Worm (Caenorhabditis elegans) whole organism, late embryonic: ENCODE results near the gene F54E7.6.

ENCODE experiments used
- C08G9.2 ChIP-seq: sonication (generic microtip); optimal IDR thresholded peaks from 2 replicates; lab custom pipeline; 2016; ENCODE audit warnings: mild to moderate bottlenecking, missing genetic modification characterization, moderate library complexity, missing compliant biosample characterization
- K09A11.1 ChIP-seq: sonication (generic microtip); optimal IDR thresholded peaks from 2 replicates; lab custom pipeline; 2017; ENCODE audit warnings: antibody characterized with exemption, mild to moderate bottlenecking, missing genetic modification characterization, missing compliant biosample characterization; ENCODE audit not compliant: insufficient read depth
- ceh-14 ChIP-seq: sonication (generic microtip); optimal IDR thresholded peaks from 2 replicates; lab custom pipeline; 2016; ENCODE audit warnings: missing genotype, missing genetic modification characterization, missing compliant biosample characterization
- ceh-18 ChIP-seq: sonication (generic microtip); optimal IDR thresholded peaks from 2 replicates; lab custom pipeline; 2016; ENCODE audit warnings: missing genetic modification characterization, missing compliant biosample characterization
- ceh-30 ChIP-seq: fragments of 150-350 bp; optimal IDR thresholded peaks from 2 replicates; lab custom pipeline; 2014; ENCODE audit warnings: missing biosample characterization, missing genetic modification characterization
- ceh-31 ChIP-seq: sonication (generic microtip); optimal IDR thresholded peaks from 2 replicates; lab custom pipeline; 2016; ENCODE audit warnings: missing genetic modification characterization, missing compliant biosample characterization
- ceh-34 ChIP-seq: sonication (generic microtip); optimal IDR thresholded peaks from 2 replicates; lab custom pipeline; 2016; ENCODE audit warnings: mild to moderate bottlenecking, missing genetic modification characterization, missing compliant biosample characterization
- ceh-48 ChIP-seq: sonication (generic microtip); optimal IDR thresholded peaks from 2 replicates; lab custom pipeline; 2016; ENCODE audit warnings: missing genetic modification characterization, inconsistent platforms, missing compliant biosample characterization
- ceh-6 ChIP-seq: fragments of 200-800 bp; sonication (Bioruptor generic); optimal IDR thresholded peaks from 2 replicates; lab custom pipeline; 2018; ENCODE audit warnings: mild to moderate bottlenecking, missing genetic modification characterization, missing compliant biosample characterization
- ceh-9 ChIP-seq: sonication (generic microtip); optimal IDR thresholded peaks from 2 replicates; lab custom pipeline; 2016; ENCODE audit warnings: mild to moderate bottlenecking, missing genetic modification characterization, inconsistent platforms, missing compliant biosample characterization
- che-1 ChIP-seq: sonication (generic microtip); optimal IDR thresholded peaks from 2 replicates; lab custom pipeline; 2016; ENCODE audit warnings: mild to moderate bottlenecking, missing genetic modification characterization, missing compliant biosample characterization
- dmd-4 ChIP-seq: sonication (generic microtip); optimal IDR thresholded peaks from 2 replicates; lab custom pipeline; 2016; ENCODE audit warnings: borderline replicate concordance, missing genetic modification characterization, missing compliant biosample characterization
- dve-1 ChIP-seq: sonication (generic microtip); optimal IDR thresholded peaks from 2 replicates; lab custom pipeline; 2017; ENCODE audit warnings: antibody characterized with exemption, mild to moderate bottlenecking, missing genetic modification characterization, missing compliant biosample characterization
- elt-2 ChIP-seq: sonication (generic microtip); optimal IDR thresholded peaks from 2 replicates; lab custom pipeline; 2016; ENCODE audit warnings: missing genetic modification reagents, missing genetic modification characterization, missing compliant biosample characterization
- elt-4 ChIP-seq: sonication (generic microtip); optimal IDR thresholded peaks from 2 replicates; lab custom pipeline; 2016; ENCODE audit warnings: missing genetic modification characterization, missing compliant biosample characterization
- ets-4 ChIP-seq: sonication (generic microtip); optimal IDR thresholded peaks from 2 replicates; lab custom pipeline; 2016; ENCODE audit warnings: missing genetic modification characterization, missing compliant biosample characterization
- fax-1 ChIP-seq: sonication (generic microtip); optimal IDR thresholded peaks from 2 replicates; lab custom pipeline; 2016; ENCODE audit warnings: missing genotype, missing genetic modification characterization, missing compliant biosample characterization
- fkh-6 ChIP-seq: sonication (generic microtip); optimal IDR thresholded peaks from 2 replicates; lab custom pipeline; 2016; ENCODE audit warnings: missing genetic modification characterization, missing compliant biosample characterization
- hlh-13 ChIP-seq: fragments of 200-800 bp; sonication (Bioruptor generic); optimal IDR thresholded peaks from 2 replicates; lab custom pipeline; 2018; ENCODE audit warnings: mild to moderate bottlenecking, missing genetic modification characterization, missing compliant biosample characterization
- hlh-30 ChIP-seq: sonication (generic microtip); optimal IDR thresholded peaks from 2 replicates; lab custom pipeline; 2017; ENCODE audit warnings: antibody characterized with exemption, missing genetic modification characterization, missing compliant biosample characterization; ENCODE audit not compliant: insufficient read depth
- hlh-8 ChIP-seq: sonication (generic microtip); optimal IDR thresholded peaks from 2 replicates; lab custom pipeline; 2016; ENCODE audit warnings: missing genotype, missing genetic modification characterization, missing compliant biosample characterization
- lin-11 ChIP-seq: fragments of 200-800 bp; sonication (Bioruptor generic); optimal IDR thresholded peaks from 2 replicates; lab custom pipeline; 2018; ENCODE audit warnings: mild to moderate bottlenecking, missing genetic modification characterization, missing compliant biosample characterization
- nfya-1 ChIP-seq: sonication (generic microtip); optimal IDR thresholded peaks from 2 replicates; lab custom pipeline; 2017; ENCODE audit warnings: missing genetic modification characterization, mild to moderate bottlenecking, missing compliant biosample characterization, antibody characterized with exemption, moderate library complexity
- nhr-11 ChIP-seq: fragments of 150-350 bp; optimal IDR thresholded peaks from 2 replicates; lab custom pipeline; 2014; ENCODE audit warnings: missing biosample characterization, missing genetic modification characterization
- odd-2 ChIP-seq: sonication (generic microtip); optimal IDR thresholded peaks from 2 replicates; lab custom pipeline; 2017; ENCODE audit warnings: antibody characterized with exemption, mild to moderate bottlenecking, missing genetic modification characterization, missing compliant biosample characterization
- pag-3 ChIP-seq: sonication (generic microtip); optimal IDR thresholded peaks from 2 replicates; lab custom pipeline; 2016; ENCODE audit warnings: missing compliant biosample characterization, missing genetic modification characterization, borderline replicate concordance
- pha-4 ChIP-seq: fragments of 150-350 bp; optimal IDR thresholded peaks from 2 replicates; lab custom pipeline; 2018; ENCODE audit warnings: missing biosample characterization, missing genetic modification reagents, missing genetic modification characterization
- pros-1 ChIP-seq: fragments of 150-350 bp; optimal IDR thresholded peaks from 2 replicates; lab custom pipeline; 2014; ENCODE audit warnings: missing biosample characterization, missing genetic modification reagents, missing genetic modification characterization
- rnt-1 ChIP-seq: sonication (generic microtip); optimal IDR thresholded peaks from 2 replicates; lab custom pipeline; 2016; ENCODE audit warnings: missing genetic modification characterization, missing compliant biosample characterization
- sox-2 ChIP-seq: fragments of 200-800 bp; sonication (Bioruptor generic); IDR thresholded peaks from 2 replicates; pipeline ENCODE4 v1.3.6; 2022; ENCODE audit warnings: missing genetic modification reagents, missing genetic modification characterization, missing compliant biosample characterization
- tbx-2 ChIP-seq: sonication (generic microtip); optimal IDR thresholded peaks from 2 replicates; lab custom pipeline; 2016; ENCODE audit warnings: missing genetic modification characterization, missing compliant biosample characterization
- tbx-7 ChIP-seq: sonication (generic microtip); optimal IDR thresholded peaks from 2 replicates; lab custom pipeline; 2016; ENCODE audit warnings: missing genotype, missing genetic modification characterization, missing compliant biosample characterization
- ttx-3 ChIP-seq: sonication (generic microtip); optimal IDR thresholded peaks from 2 replicates; lab custom pipeline; 2016; ENCODE audit warnings: missing genetic modification reagents, missing genetic modification characterization, missing compliant biosample characterization
- unc-3 ChIP-seq, 2 experiments: fragments of 200-800 bp in 1 of 2; sonication (Bioruptor generic) in 1 of 2; sonication (generic microtip) in 1 of 2; conservative IDR thresholded peaks in 1 of 2; optimal IDR thresholded peaks in 1 of 2; 2 replicates each; pipeline versions ENCODE4 v1.3.6 to Lab custom; 2016 to 2022; ENCODE audit warnings: missing compliant biosample characterization in 2 of 2, missing genetic modification characterization in 2 of 2, missing genetic modification reagents in 1 of 2
- unc-42 ChIP-seq: sonication (generic microtip); optimal IDR thresholded peaks from 2 replicates; lab custom pipeline; 2016; ENCODE audit warnings: missing genotype, missing genetic modification characterization, missing compliant biosample characterization
- unc-55 ChIP-seq: sonication (generic microtip); optimal IDR thresholded peaks from 2 replicates; lab custom pipeline; 2017; ENCODE audit warnings: missing biosample characterization, missing genetic modification reagents, missing genetic modification characterization

Gene F54E7.6

ce11 chrIII:5707546-5707945 is 46.7 kb upstream of the F54E7.6 start (continued):
- TF ChIP-seq ceh-34 (tag; lab: Kevin White, UChicago) (no peak), elt-2 (tag; lab: Kevin White, UChicago) (no peak)

DNA sequence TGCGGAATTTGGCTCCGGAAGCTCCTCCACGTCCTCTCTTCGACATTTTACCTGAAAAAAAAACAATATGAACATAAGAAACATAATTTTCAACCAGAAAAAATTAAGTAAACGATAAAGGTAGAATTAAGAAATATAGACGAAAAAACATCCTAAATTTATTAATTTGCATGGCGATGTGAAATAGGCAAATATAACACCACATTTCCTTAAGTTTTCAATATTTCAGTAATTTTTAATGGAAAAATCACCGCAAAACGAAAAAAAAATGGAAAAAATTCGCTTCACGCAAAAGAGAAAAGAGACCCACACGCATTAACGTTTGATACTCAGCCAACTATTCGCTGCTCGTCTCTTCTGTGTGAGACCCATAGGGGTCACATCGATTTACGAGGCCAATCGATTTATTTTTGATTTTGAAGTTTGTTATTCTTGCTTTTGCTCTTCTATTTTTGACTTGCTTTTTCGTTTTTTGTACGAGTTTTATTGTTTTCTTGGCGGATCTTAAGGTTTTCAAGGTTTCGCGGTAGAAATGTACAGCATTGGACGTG is 45.3 kb upstream of the F54E7.6 start, which contains the start of gene rpl-23:
TSS of gene rpl-23 (minus strand) at position 51 of the 551 bp plus-strand sequence.
- no peak for TF ChIP-seq dmd-4 (tag; lab: Kevin White, UChicago)
- peak; percentile 78 for TF ChIP-seq unc-42
- no peak for TF ChIP-seq hlh-13 (GFP tag; lab: Kevin White, UChicago)
- TF ChIP-seq ceh-30: no peak
- TF ChIP-seq K09A11.1: peak; percentile 47
- TF ChIP-seq ets-4 (tag; lab: Kevin White, UChicago): peak; percentile 40
- TF ChIP-seq pag-3: no peak
- no peak for TF ChIP-seq C08G9.2 (tag; lab: Kevin White, UChicago)
- peak; percentile 11 for TF ChIP-seq pros-1 (tag; lab: Kevin White, UChicago)
- TF ChIP-seq ceh-6 (GFP tag; lab: Kevin White, UChicago): no peak
- TF ChIP-seq ceh-18 (tag; lab: Kevin White, UChicago): peak; percentile 60
- TF ChIP-seq rnt-1 (tag; lab: Kevin White, UChicago): peak; percentile 5
- TF ChIP-seq elt-4 (tag; lab: Kevin White, UChicago): no peak
- peak; percentile 85 for TF ChIP-seq ceh-31
- peak; percentile 87 for TF ChIP-seq nfya-1 (tag; lab: Kevin White, UChicago)
- TF ChIP-seq elt-2 (tag; lab: Kevin White, UChicago): peak; percentile 24
- TF ChIP-seq ceh-34 (tag; lab: Kevin White, UChicago): peak; percentile 46
- peak; percentile 98 for TF ChIP-seq ceh-48
- no peak for TF ChIP-seq hlh-8
- no peak for TF ChIP-seq odd-2 (tag; lab: Kevin White, UChicago)
- TF ChIP-seq dve-1: peak; percentile 69
- TF ChIP-seq unc-55 (GFP tag; lab: Kevin White, UChicago): peak; percentile 71
- TF ChIP-seq lin-11 (tag; lab: Kevin White, UChicago): no peak
- TF ChIP-seq ttx-3 (tag; lab: Kevin White, UChicago): no peak
- TF ChIP-seq che-1 (tag; lab: Kevin White, UChicago): no peak
- peak; percentile 29 for TF ChIP-seq tbx-2
- no peak for TF ChIP-seq fax-1
- TF ChIP-seq sox-2 (GFP tag; lab: Robert Waterston, UW): no peak
- no peak for TF ChIP-seq ceh-9 (tag; lab: Kevin White, UChicago)
- peak; percentile 56 for TF ChIP-seq hlh-30 (tag; lab: Kevin White, UChicago)
- TF ChIP-seq tbx-7: no peak

DNA sequence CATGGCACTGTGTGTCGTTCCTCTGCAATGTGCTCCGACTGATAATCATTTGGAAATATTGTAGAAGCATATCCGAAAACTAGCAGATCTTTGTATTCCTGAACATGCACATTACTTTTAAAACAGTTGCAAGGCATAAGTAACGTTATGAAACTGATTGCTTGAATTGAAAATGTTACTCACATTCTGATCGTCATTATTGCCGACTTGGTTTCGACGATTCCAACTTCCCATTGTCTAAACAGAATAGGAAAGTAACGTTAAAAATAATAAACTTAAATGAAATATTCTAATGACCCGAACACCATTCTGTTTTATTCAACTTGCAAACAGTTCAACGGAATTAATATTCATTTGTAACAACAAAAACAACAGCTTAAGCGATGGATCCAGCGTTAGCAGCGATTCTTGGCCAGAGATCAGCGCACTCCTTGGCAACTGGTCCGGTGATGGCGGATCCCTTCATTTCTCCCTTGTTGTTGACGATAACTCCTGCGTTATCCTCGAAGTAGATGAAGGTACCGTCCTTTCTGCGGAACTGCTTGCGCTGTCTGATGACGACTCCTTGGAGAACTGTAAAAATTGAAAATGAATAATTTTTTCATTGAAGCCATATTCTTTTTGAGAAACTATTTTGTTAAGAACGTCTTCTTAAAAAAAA is 44.5 kb upstream of the F54E7.6 start, which contains the start of gene swp-1:
TSS of gene swp-1 (minus strand) at position 298 of the 661 bp plus-strand sequence.
- TF ChIP-seq rnt-1 (tag; lab: Kevin White, UChicago) (no peak), nhr-11 (no peak), odd-2 (tag; lab: Kevin White, UChicago) (no peak), fkh-6 (tag; lab: Kevin White, UChicago) (no peak), pha-4 (tag; lab: Kevin White, UChicago) (no peak), ceh-6 (GFP tag; lab: Kevin White, UChicago) (no peak), che-1 (tag; lab: Kevin White, UChicago) (no peak), elt-2 (tag; lab: Kevin White, UChicago) (no peak)

- TF ChIP-seq tbx-7 (no peak), fkh-6 (tag; lab: Kevin White, UChicago) (no peak), ceh-14 (tag; lab: Kevin White, UChicago) (no peak), unc-3 (GFP tag; conservative IDR thresholded peaks at IDR 0.05; lab: Robert Waterston, UW) (no peak), unc-3 (tag; optimal IDR thresholded peaks at IDR 0.05; lab: Kevin White, UChicago) (no peak)
- TF ChIP-seq, all 69 proteins: peak for 0
Measured at ce11 chrIII:5701491-5701890, 40.6 kb upstream of the F54E7.6 start.
